Fruit fly (Drosophila melanogaster) whole organism, embryonic: ENCODE results near the gene rogdi.
A peak's percentile ranks its signal among the peaks of the same experiment; 100 is the strongest.

ENCODE experiments used
- Atf6 ChIP-seq: fragments of 200-800 bp; sonication (Bioruptor generic); IDR thresholded peaks from 2 replicates; pipeline ENCODE4 v1.3.6; 2022; ENCODE audit warnings: missing biosample characterization, missing genetic modification characterization
- Bdp1 ChIP-seq: fragments of 200-800 bp; sonication (Bioruptor generic); optimal IDR thresholded peaks from 3 replicates; lab custom pipeline; 2016; ENCODE audit warnings: missing biosample characterization, missing genetic modification characterization
- C15 ChIP-seq: fragments of 200-800 bp; sonication (Bioruptor generic); IDR thresholded peaks from 3 replicates; pipeline ENCODE4 v1.3.6; 2022; ENCODE audit warnings: missing biosample characterization, missing genetic modification characterization
- CG1024 ChIP-seq: fragments of 200-800 bp; sonication (Bioruptor generic); IDR thresholded peaks from 2 replicates; pipeline ENCODE4 v1.3.6; 2022; ENCODE audit warnings: missing biosample characterization, missing genetic modification characterization
- CG10543 ChIP-seq: fragments of 200-800 bp; sonication (Bioruptor generic); optimal IDR thresholded peaks from 3 replicates; lab custom pipeline; 2017; ENCODE audit warnings: missing biosample characterization, mild to moderate bottlenecking, missing genetic modification characterization, moderate library complexity
- CG13287 ChIP-seq: fragments of 200-800 bp; sonication (Bioruptor generic); IDR thresholded peaks from 2 replicates; pipeline ENCODE4 v1.3.6; 2022; ENCODE audit warnings: missing biosample characterization, missing genetic modification characterization; ENCODE audit not compliant: partially characterized antibody
- CG14014 ChIP-seq: fragments of 200-800 bp; sonication (Bioruptor generic); IDR thresholded peaks from 2 replicates; pipeline ENCODE4 v1.3.6; 2022; ENCODE audit warnings: missing biosample characterization, missing genetic modification characterization
- CG17328 ChIP-seq: fragments of 200-800 bp; sonication (Bioruptor generic); IDR thresholded peaks from 2 replicates; pipeline ENCODE4 v1.3.6; 2022; ENCODE audit warnings: missing biosample characterization, missing genetic modification characterization
- CG17359 ChIP-seq: fragments of 200-800 bp; sonication (Bioruptor generic); optimal IDR thresholded peaks from 3 replicates; lab custom pipeline; 2018; ENCODE audit warnings: missing biosample characterization, mild to moderate bottlenecking, missing genetic modification characterization, moderate library complexity
- CG17829 ChIP-seq: fragments of 200-800 bp; optimal IDR thresholded peaks from 2 replicates; lab custom pipeline; 2019; ENCODE audit warnings: missing biosample characterization, mild to moderate bottlenecking, missing genetic modification characterization, moderate library complexity
- CG3065 ChIP-seq: fragments of 200-800 bp; sonication (Bioruptor generic); optimal IDR thresholded peaks from 2 replicates; lab custom pipeline; 2016; ENCODE audit warnings: missing biosample characterization, missing genetic modification characterization
- CG31224 ChIP-seq: fragments of 200-800 bp; sonication (Bioruptor generic); IDR thresholded peaks from 2 replicates; pipeline ENCODE4 v1.3.6; 2022; ENCODE audit warnings: missing biosample characterization, missing genetic modification characterization
- CG31388 ChIP-seq: fragments of 200-800 bp; sonication (Bioruptor generic); optimal IDR thresholded peaks from 2 replicates; lab custom pipeline; 2016; ENCODE audit warnings: missing biosample characterization, missing genetic modification characterization
- CG32772 ChIP-seq: fragments of 200-800 bp; sonication (Bioruptor generic); IDR thresholded peaks from 2 replicates; pipeline ENCODE4 v1.3.6; 2022; ENCODE audit warnings: missing biosample characterization, missing genetic modification characterization
- CG33557 ChIP-seq: fragments of 200-800 bp; sonication (Bioruptor generic); optimal IDR thresholded peaks from 2 replicates; lab custom pipeline; 2019; ENCODE audit warnings: missing biosample characterization, mild to moderate bottlenecking, missing genetic modification characterization, moderate library complexity
- CG3407 ChIP-seq: fragments of 200-800 bp; sonication (Bioruptor generic); optimal IDR thresholded peaks from 2 replicates; lab custom pipeline; 2018; ENCODE audit warnings: missing biosample characterization, mild to moderate bottlenecking, missing genetic modification characterization
- CG4404 ChIP-seq: fragments of 200-800 bp; sonication (Bioruptor generic); IDR thresholded peaks from 2 replicates; pipeline ENCODE4 v1.3.6; 2022; ENCODE audit warnings: missing biosample characterization, missing genetic modification characterization
- CG4617 ChIP-seq: fragments of 200-800 bp; sonication (Bioruptor generic); optimal IDR thresholded peaks from 3 replicates; lab custom pipeline; 2016; ENCODE audit warnings: missing biosample characterization, missing genetic modification characterization, borderline replicate concordance
- CG6683 ChIP-seq: fragments of 200-800 bp; sonication (Bioruptor generic); optimal IDR thresholded peaks from 2 replicates; lab custom pipeline; 2017; ENCODE audit warnings: missing biosample characterization, mild to moderate bottlenecking, missing genetic modification characterization, missing genetic modification reagents
- CG7987 ChIP-seq: fragments of 200-800 bp; sonication (Bioruptor generic); optimal IDR thresholded peaks from 2 replicates; lab custom pipeline; 2018; ENCODE audit warnings: missing biosample characterization, mild to moderate bottlenecking, missing genetic modification characterization, moderate library complexity
- CG8281 ChIP-seq: fragments of 200-800 bp; sonication (Bioruptor generic); optimal IDR thresholded peaks from 2 replicates; lab custom pipeline; 2018; ENCODE audit warnings: missing biosample characterization, mild to moderate bottlenecking, missing genetic modification characterization, moderate library complexity
- CG9727 ChIP-seq: fragments of 200-800 bp; sonication (Bioruptor generic); optimal IDR thresholded peaks from 3 replicates; lab custom pipeline; 2017; ENCODE audit warnings: missing biosample characterization, mild to moderate bottlenecking, missing genetic modification characterization
- D19A ChIP-seq: fragments of 200-800 bp; optimal IDR thresholded peaks from 3 replicates; lab custom pipeline; 2019; ENCODE audit warnings: missing biosample characterization, mild to moderate bottlenecking, missing genetic modification characterization, moderate library complexity
- Ets65A ChIP-seq: fragments of 200-800 bp; sonication (Bioruptor generic); peaks from one replicate; lab custom pipeline; 2016; ENCODE audit warnings: missing biosample characterization, missing genetic modification characterization
- Ets97D ChIP-seq: fragments of 200-800 bp; sonication (Bioruptor generic); optimal IDR thresholded peaks from 3 replicates; lab custom pipeline; 2016; ENCODE audit warnings: missing biosample characterization, missing genetic modification characterization
- H15 ChIP-seq: fragments of 200-800 bp; sonication (Bioruptor generic); IDR thresholded peaks from 3 replicates; pipeline ENCODE4 v1.3.6; 2022; ENCODE audit warnings: missing biosample characterization, missing genetic modification characterization
- HLH4C ChIP-seq: fragments of 200-800 bp; sonication (Bioruptor generic); IDR thresholded peaks from 3 replicates; pipeline ENCODE4 v1.3.6; 2022; ENCODE audit warnings: missing biosample characterization, missing genetic modification characterization; ENCODE audit not compliant: partially characterized antibody
- HmgZ ChIP-seq: fragments of 200-800 bp; sonication (Bioruptor generic); optimal IDR thresholded peaks from 2 replicates; lab custom pipeline; 2018; ENCODE audit warnings: missing biosample characterization, mild to moderate bottlenecking, missing genetic modification characterization
- Hmr ChIP-seq: fragments of 200-800 bp; sonication (Bioruptor generic); optimal IDR thresholded peaks from 3 replicates; lab custom pipeline; 2017; ENCODE audit warnings: mild to moderate bottlenecking, missing biosample characterization, missing genetic modification reagents, missing genetic modification characterization
- Hmx ChIP-seq: fragments of 200-800 bp; sonication (Bioruptor generic); optimal IDR thresholded peaks from 2 replicates; lab custom pipeline; 2016; ENCODE audit warnings: missing biosample characterization, missing genetic modification characterization
- NC2β ChIP-seq: fragments of 200-800 bp; sonication (Bioruptor generic); optimal IDR thresholded peaks from 2 replicates; lab custom pipeline; 2016; ENCODE audit warnings: missing biosample characterization, missing genetic modification characterization
- Neu2 ChIP-seq: fragments of 200-800 bp; sonication (Bioruptor generic); optimal IDR thresholded peaks from 3 replicates; lab custom pipeline; 2016; ENCODE audit warnings: missing biosample characterization, missing genetic modification characterization, borderline replicate concordance
- Nf-YC ChIP-seq: fragments of 200-800 bp; optimal IDR thresholded peaks from 3 replicates; lab custom pipeline; 2019; ENCODE audit warnings: missing biosample characterization, mild to moderate bottlenecking, missing genetic modification characterization, moderate library complexity
- aop ChIP-seq: fragments of 200-800 bp; sonication (Bioruptor generic); IDR thresholded peaks from 2 replicates; pipeline ENCODE4 v1.3.6; 2022; ENCODE audit warnings: missing biosample characterization, missing genetic modification characterization
- da ChIP-seq: fragments of 200-800 bp; sonication (Bioruptor generic); optimal IDR thresholded peaks from 2 replicates; lab custom pipeline; 2016; ENCODE audit warnings: missing biosample characterization, missing genetic modification characterization
- danr ChIP-seq: fragments of 200-800 bp; sonication (Bioruptor generic); IDR thresholded peaks from 2 replicates; pipeline ENCODE4 v1.3.6; 2022; ENCODE audit warnings: missing biosample characterization, missing genetic modification characterization
- fd64A ChIP-seq: fragments of 200-800 bp; sonication (Bioruptor generic); optimal IDR thresholded peaks from 3 replicates; lab custom pipeline; 2018; ENCODE audit warnings: missing biosample characterization, mild to moderate bottlenecking, missing genetic modification characterization
- fru ChIP-seq: fragments of >200 bp; optimal IDR thresholded peaks from 2 replicates; lab custom pipeline; 2017
- ham ChIP-seq: fragments of 200-800 bp; sonication (Bioruptor generic); IDR thresholded peaks from 2 replicates; pipeline ENCODE4 v1.3.6; 2022; ENCODE audit warnings: missing biosample characterization, missing genetic modification characterization
- ind ChIP-seq: fragments of 200-800 bp; sonication (Bioruptor generic); optimal IDR thresholded peaks from 3 replicates; lab custom pipeline; 2016; ENCODE audit warnings: missing biosample characterization, missing genetic modification characterization
- kni ChIP-seq: fragments of 200-800 bp; sonication (Bioruptor generic); optimal IDR thresholded peaks from 3 replicates; lab custom pipeline; 2017; ENCODE audit warnings: mild to moderate bottlenecking, missing biosample characterization, missing genetic modification reagents, missing genetic modification characterization
- knrl ChIP-seq: fragments of 200-800 bp; sonication (Bioruptor generic); IDR thresholded peaks from 3 replicates; pipeline ENCODE4 v1.3.6; 2022; ENCODE audit warnings: missing biosample characterization, missing genetic modification characterization; ENCODE audit not compliant: partially characterized antibody
- lbe ChIP-seq: fragments of 200-800 bp; sonication (Bioruptor generic); optimal IDR thresholded peaks from 2 replicates; lab custom pipeline; 2016; ENCODE audit warnings: missing biosample characterization, mild to moderate bottlenecking, missing genetic modification characterization
- lilli ChIP-seq: fragments of 200-800 bp; sonication (Bioruptor generic); optimal IDR thresholded peaks from 3 replicates; lab custom pipeline; 2016; ENCODE audit warnings: missing biosample characterization, missing genetic modification characterization
- mld ChIP-seq: fragments of 200-800 bp; sonication (Bioruptor generic); IDR thresholded peaks from 3 replicates; pipeline ENCODE4 v1.3.6; 2022; ENCODE audit warnings: missing biosample characterization, missing genetic modification characterization; ENCODE audit not compliant: partially characterized antibody
- nau ChIP-seq: fragments of 200-800 bp; sonication (Bioruptor generic); optimal IDR thresholded peaks from 3 replicates; lab custom pipeline; 2017; ENCODE audit warnings: missing biosample characterization, mild to moderate bottlenecking, missing genetic modification characterization, missing genetic modification reagents
- pfk ChIP-seq: fragments of 200-800 bp; sonication (Bioruptor generic); optimal IDR thresholded peaks from 2 replicates; lab custom pipeline; 2018; ENCODE audit warnings: missing biosample characterization, mild to moderate bottlenecking, missing genetic modification characterization, moderate library complexity
- pho ChIP-seq: fragments of 200-800 bp; sonication (Bioruptor generic); optimal IDR thresholded peaks from 2 replicates; lab custom pipeline; 2016; ENCODE audit warnings: missing biosample characterization, missing genetic modification characterization
- sc ChIP-seq, 3 experiments: fragments of >200 bp in 2 of 3; fragments of 200-800 bp in 1 of 3; sonication (Bioruptor generic) in 1 of 3; optimal IDR thresholded peaks; 2 replicates in 2 of 3; 3 replicates in 1 of 3; lab custom pipeline; 2017; ENCODE audit warnings: mild to moderate bottlenecking in 1 of 3, missing biosample characterization in 1 of 3, missing genetic modification characterization in 1 of 3, missing genetic modification reagents in 1 of 3
- tna ChIP-seq: fragments of 200-800 bp; sonication (Bioruptor generic); IDR thresholded peaks from 2 replicates; pipeline ENCODE4 v1.3.6; 2022; ENCODE audit warnings: missing biosample characterization, missing genetic modification characterization; ENCODE audit not compliant: partially characterized antibody

The rogdi gene

dm6 chr3L:17042297-17042921 is 6.9 kb upstream of the rogdi start, which contains the start of the genes scaf6 and Papst2 (continued):
- TF ChIP-seq fd64A (GFP tag; lab: Kevin White, UChicago) (no peak), D19A (no peak), da (GFP tag; lab: Kevin White, UChicago) (no peak), HLH4C (no peak), CG3065 (GFP tag; lab: Kevin White, UChicago) (no peak), Ets65A (GFP tag; lab: Kevin White, UChicago) (no peak), Ets97D (GFP tag; lab: Kevin White, UChicago) (peak; percentile 78), knrl (peak; percentile 60; the same call in 2 of the 3 replicates), tna (no peak), CG17328 (GFP tag; lab: Robert Waterston, UW) (no peak), CG10543 (GFP tag; lab: Kevin White, UChicago) (no peak), Hmx (GFP tag; lab: Kevin White, UChicago) (no peak), fru (lab: Kevin White, UChicago) (no peak), CG14014 (GFP tag; lab: Robert Waterston, UW) (no peak), danr (GFP tag; lab: Robert Waterston, UW) (no peak), pho (GFP tag; lab: Kevin White, UChicago) (peak; percentile 14), lbe (GFP tag; lab: Kevin White, UChicago) (no peak), CG17829 (tag; lab: Kevin White, UChicago) (peak; percentile 41), CG6683 (no peak), Neu2 (GFP tag; lab: Kevin White, UChicago) (no peak), H15 (no peak), CG8281 (tag; lab: Kevin White, UChicago) (no peak), Hmr (GFP tag; lab: Kevin White, UChicago) (no peak), CG33557 (no peak), aop (no peak), pfk (GFP tag; lab: Kevin White, UChicago) (no peak), CG31388 (no peak), ham (GFP tag; lab: Robert Waterston, UW) (no peak), CG4404 (GFP tag; lab: Robert Waterston, UW) (no peak), CG17359 (tag; lab: Kevin White, UChicago) (no peak), CG9727 (no peak), CG4617 (peak; percentile 82), CG7987 (GFP tag; lab: Kevin White, UChicago) (no peak), Bdp1 (GFP tag; lab: Kevin White, UChicago) (no peak), kni (GFP tag; lab: Kevin White, UChicago) (no peak), mld (no peak), C15 (GFP tag; lab: Robert Waterston, UW) (no peak), Atf6 (GFP tag; lab: Robert Waterston, UW) (no peak), sc (optimal IDR thresholded peaks at IDR 0.05; lab: Kevin White, UChicago) (no peak), sc (GFP tag; optimal IDR thresholded peaks at IDR 0.05; lab: Kevin White, UChicago) (no peak), Nf-YC (no peak), HmgZ (tag; lab: Kevin White, UChicago) (peak; percentile 33), CG3407 (GFP tag; lab: Kevin White, UChicago) (no peak), NC2β (GFP tag; lab: Kevin White, UChicago) (peak; percentile 4), CG13287 (GFP tag; lab: Robert Waterston, UW) (peak; percentile 55; the same call in 1 of the 2 replicates), nau (no peak), CG31224 (GFP tag; lab: Robert Waterston, UW) (no peak), ind (GFP tag; lab: Kevin White, UChicago) (no peak), lilli (no peak), CG32772 (no peak), CG1024 (no peak)
